Fruit fly (Drosophila melanogaster) whole organism, pupa: ENCODE measurements around the gene alpha-Man-IIb.
A peak's percentile ranks its signal among the peaks of the same experiment; 100 is the strongest.

ENCODE experiments used
- CG10348 ChIP-seq: fragments of 200-800 bp; sonication (Bioruptor generic); IDR thresholded peaks from 2 replicates; pipeline ENCODE4 v1.3.6; 2022; ENCODE audit warnings: missing biosample characterization, missing genetic modification characterization
- CG12605 ChIP-seq: fragments of 200-800 bp; sonication (Bioruptor generic); IDR thresholded peaks from 2 replicates; pipeline ENCODE4 v1.3.6; 2022; ENCODE audit warnings: missing biosample characterization, missing genetic modification characterization
- CG13204 ChIP-seq: fragments of 200-800 bp; sonication (Bioruptor generic); optimal IDR thresholded peaks from 2 replicates; lab custom pipeline; 2018; ENCODE audit warnings: missing biosample characterization, mild to moderate bottlenecking, missing genetic modification characterization, moderate library complexity
- CG14655 ChIP-seq: fragments of 200-800 bp; sonication (Bioruptor generic); optimal IDR thresholded peaks from 3 replicates; lab custom pipeline; 2017; ENCODE audit warnings: mild to moderate bottlenecking, missing biosample characterization, missing genetic modification reagents, missing genetic modification characterization
- CG15710 ChIP-seq: fragments of 200-800 bp; sonication (Bioruptor generic); optimal IDR thresholded peaks from 2 replicates; lab custom pipeline; 2018; ENCODE audit warnings: missing biosample characterization, mild to moderate bottlenecking, missing genetic modification characterization, moderate library complexity
- CG17806 ChIP-seq: fragments of 200-800 bp; sonication (Bioruptor generic); optimal IDR thresholded peaks from 2 replicates; lab custom pipeline; 2018; ENCODE audit warnings: missing biosample characterization, mild to moderate bottlenecking, missing genetic modification characterization, moderate library complexity
- CG32121 ChIP-seq: fragments of 200-800 bp; sonication (Bioruptor generic); IDR thresholded peaks from 2 replicates; pipeline ENCODE4 v1.3.6; 2022; ENCODE audit warnings: missing biosample characterization, missing genetic modification characterization
- CG8159 ChIP-seq: fragments of 200-800 bp; sonication (Bioruptor generic); optimal IDR thresholded peaks from 3 replicates; lab custom pipeline; 2018; ENCODE audit warnings: missing biosample characterization, mild to moderate bottlenecking, missing genetic modification characterization, moderate library complexity
- CG8301 ChIP-seq: fragments of 200-800 bp; sonication (Bioruptor generic); optimal IDR thresholded peaks from 2 replicates; lab custom pipeline; 2018; ENCODE audit warnings: missing biosample characterization, mild to moderate bottlenecking, missing genetic modification characterization
- CG9948 ChIP-seq: fragments of 200-800 bp; sonication (Bioruptor generic); optimal IDR thresholded peaks from 2 replicates; lab custom pipeline; 2018; ENCODE audit warnings: missing biosample characterization, mild to moderate bottlenecking, missing genetic modification characterization, moderate library complexity
- EcR ChIP-seq: fragments of 200-800 bp; sonication (Bioruptor generic); optimal IDR thresholded peaks from 3 replicates; lab custom pipeline; 2019; ENCODE audit warnings: missing biosample characterization, missing genetic modification characterization, mild to moderate bottlenecking, moderate library complexity, missing genetic modification reagents
- Snoo ChIP-seq: fragments of 200-800 bp; sonication (Bioruptor generic); optimal IDR thresholded peaks from 3 replicates; lab custom pipeline; 2017; ENCODE audit warnings: missing biosample characterization, mild to moderate bottlenecking, missing genetic modification characterization, inconsistent platforms
- fd96Ca ChIP-seq: fragments of 200-800 bp; sonication (Bioruptor generic); IDR thresholded peaks from 3 replicates; pipeline ENCODE4 v1.3.6; 2022; ENCODE audit warnings: missing biosample characterization, missing genetic modification characterization

dm6 chr3R:15825521-15825920, 21.5 kb downstream of the alpha-Man-IIb start, which contains the start of gene CG4576:
- TF ChIP-seq CG32121 (GFP tag; lab: Robert Waterston, UW) (no peak), CG17806 (tag; lab: Kevin White, UChicago) (no peak), CG8301 (no peak), fd96Ca (GFP tag; lab: Robert Waterston, UW) (no peak), Snoo (tag; lab: Kevin White, UChicago) (no peak), EcR (GFP tag; lab: Kevin White, UChicago) (peak; percentile 15), CG10348 (GFP tag; lab: Robert Waterston, UW) (no peak), CG9948 (tag; lab: Kevin White, UChicago) (no peak), CG13204 (GFP tag; lab: Kevin White, UChicago) (no peak), CG12605 (no peak), CG15710 (tag; lab: Kevin White, UChicago) (no peak), CG8159 (tag; lab: Kevin White, UChicago) (no peak), CG14655 (GFP tag; lab: Kevin White, UChicago) (no peak)
